Fruit fly (Drosophila melanogaster): ENCODE data around the gene CG17294.

CG17294 gene

dm6 chr2L:8381508-8382036, 4.7 kb downstream of the CG17294 start, which contains the start of gene AlaRS (continued):
- peak; percentile 64 for TF ChIP-seq Blimp-1 (GFP tag; optimal IDR thresholded peaks at IDR 0.05)
- TF ChIP-seq pdm3 (GFP tag; optimal IDR thresholded peaks at IDR 0.05): peak; percentile 42
- no peak for TF ChIP-seq dac (GFP tag; optimal IDR thresholded peaks at IDR 0.05)
- TF ChIP-seq acj6 (GFP tag; optimal IDR thresholded peaks at IDR 0.05): peak; percentile 37
- no peak for TF ChIP-seq CG1621 (tag; optimal IDR thresholded peaks at IDR 0.05)
- peak; percentile 16 for TF ChIP-seq CG6792 (GFP tag; optimal IDR thresholded peaks at IDR 0.05)
- peak; percentile 52 for TF ChIP-seq Met (GFP tag; optimal IDR thresholded peaks at IDR 0.05)
- TF ChIP-seq lz (GFP tag; optimal IDR thresholded peaks at IDR 0.05): peak; percentile 38
- no peak for TF ChIP-seq fd59A (GFP tag; optimal IDR thresholded peaks at IDR 0.05)

- TF ChIP-seq CG3032 (tag; optimal IDR thresholded peaks at IDR 0.05): peak; percentile 47
- TF ChIP-seq Hr4 (GFP tag; optimal IDR thresholded peaks at IDR 0.05): peak; percentile 35
- peak; percentile 62 for TF ChIP-seq CG10631 (GFP tag; optimal IDR thresholded peaks at IDR 0.05)
- peak; percentile 12 for TF ChIP-seq Ets96B (tag; optimal IDR thresholded peaks at IDR 0.05)
- no peak for TF ChIP-seq CG8319 (GFP tag; optimal IDR thresholded peaks at IDR 0.05)
- TF ChIP-seq CG15336 (GFP tag; IDR thresholded peaks at IDR 0.05): no peak
- no peak for TF ChIP-seq Blimp-1 (GFP tag; optimal IDR thresholded peaks at IDR 0.05)
- TF ChIP-seq eg (GFP tag; IDR thresholded peaks at IDR 0.05): peak; percentile 64
- TF ChIP-seq CG16779 (tag; optimal IDR thresholded peaks at IDR 0.05): no peak
- TF ChIP-seq svp (GFP tag): peak; percentile 47
- TF ChIP-seq CG11294 (GFP tag; IDR thresholded peaks at IDR 0.05): peak; percentile 38; the same call in 1 of the 2 replicates
- peak; percentile 36 for TF ChIP-seq CG6854 (GFP tag; optimal IDR thresholded peaks at IDR 0.05)
- no peak for TF ChIP-seq CG9139 (GFP tag; optimal IDR thresholded peaks at IDR 0.05)
- TF ChIP-seq CG34406 (GFP tag; optimal IDR thresholded peaks at IDR 0.05): peak; percentile 14
- TF ChIP-seq CG7368 (GFP tag; optimal IDR thresholded peaks at IDR 0.05): peak; percentile 59
- peak; percentile 75 for TF ChIP-seq lz (GFP tag; optimal IDR thresholded peaks at IDR 0.05)
- peak; percentile 21 for TF ChIP-seq CG11762 (GFP tag; optimal IDR thresholded peaks at IDR 0.05; ENCODE audit: insufficient read depth)
- TF ChIP-seq OdsH (GFP tag; optimal IDR thresholded peaks at IDR 0.05): peak; percentile 63
- peak; percentile 21 for TF ChIP-seq fd85E (GFP tag; optimal IDR thresholded peaks at IDR 0.05)
- TF ChIP-seq Sox14 (GFP tag; optimal IDR thresholded peaks at IDR 0.05): peak; percentile 62
- TF ChIP-seq Gug (GFP tag; IDR thresholded peaks at IDR 0.05): no peak
- peak; percentile 39 for TF ChIP-seq CG11902 (GFP tag; optimal IDR thresholded peaks at IDR 0.05)
- peak; percentile 49 for TF ChIP-seq Smox (GFP tag; optimal IDR thresholded peaks at IDR 0.05)
- TF ChIP-seq ss (GFP tag; optimal IDR thresholded peaks at IDR 0.05): peak in 1 of 2 experiments; percentile 26
- TF ChIP-seq net (GFP tag; optimal IDR thresholded peaks at IDR 0.05): peak; percentile 52
- peak; percentile 30 for TF ChIP-seq dsx (GFP tag; optimal IDR thresholded peaks at IDR 0.05; ENCODE audit: poor library complexity, severe bottlenecking)
- TF ChIP-seq fkh (GFP tag; optimal IDR thresholded peaks at IDR 0.05): no peak
- TF ChIP-seq cyc (GFP tag; optimal IDR thresholded peaks at IDR 0.05): peak; percentile 77
- peak; percentile 35 for TF ChIP-seq CG10669 (GFP tag; optimal IDR thresholded peaks at IDR 0.05)
- no peak for TF ChIP-seq dac (GFP tag; optimal IDR thresholded peaks at IDR 0.05)
- TF ChIP-seq esn (GFP tag; optimal IDR thresholded peaks at IDR 0.05): peak; percentile 77
- TF ChIP-seq fd59A (GFP tag; optimal IDR thresholded peaks at IDR 0.05): no peak
- peak; percentile 78 for TF ChIP-seq Eip78C (GFP tag)
- peak; percentile 46 for TF ChIP-seq CG6808 (GFP tag; optimal IDR thresholded peaks at IDR 0.05)
- peak; percentile 69; the same call in 2 of the 3 replicates for TF ChIP-seq CG6163 (GFP tag; IDR thresholded peaks at IDR 0.05)
- TF ChIP-seq CG4318 (GFP tag; optimal IDR thresholded peaks at IDR 0.05): no peak
- TF ChIP-seq CG3919 (GFP tag; optimal IDR thresholded peaks at IDR 0.05): peak; percentile 79
- peak; percentile 26 for TF ChIP-seq CG8632 (GFP tag; optimal IDR thresholded peaks at IDR 0.05)
- peak; percentile 92 for TF ChIP-seq vri (GFP tag; optimal IDR thresholded peaks at IDR 0.05)
- TF ChIP-seq spab (GFP tag; optimal IDR thresholded peaks at IDR 0.05): no peak
- TF ChIP-seq acj6 (GFP tag; optimal IDR thresholded peaks at IDR 0.05): peak; percentile 60
- TF ChIP-seq topi (GFP tag; optimal IDR thresholded peaks at IDR 0.05): peak; percentile 76
- TF ChIP-seq Ets21C (GFP tag; optimal IDR thresholded peaks at IDR 0.05): peak; percentile 42
- TF ChIP-seq achi (GFP tag; optimal IDR thresholded peaks at IDR 0.05): peak; percentile 80
- peak; percentile 50 for TF ChIP-seq Eip75B (GFP tag; optimal IDR thresholded peaks at IDR 0.05)
- peak; percentile 57 for TF ChIP-seq pdm3 (GFP tag; optimal IDR thresholded peaks at IDR 0.05)
These were observed 5.8 kb downstream of the CG17294 start, which contains the start of the genes CG13392 and Rcd4 for dm6 chr2L:8382646-8383045. TSS of gene CG13392 (minus strand) at chr2L:8382807. TSS of gene Rcd4 (plus strand) at chr2L:8382861.

Measured in whole organism, prepupa.